Worm (Caenorhabditis elegans) whole organism, L4/young adult: ENCODE data around the gene grl-11.

Experiments used
- W03F9.2 ChIP-seq: fragments of 150-350 bp; optimal IDR thresholded peaks from 2 replicates; lab custom pipeline; 2014; ENCODE audit warnings: missing biosample characterization, missing genetic modification characterization
- dao-5 ChIP-seq: sonication (generic microtip); optimal IDR thresholded peaks from 2 replicates; lab custom pipeline; 2016; ENCODE audit warnings: missing genotype, missing genetic modification characterization, moderate library complexity, missing compliant biosample characterization
- him-1 ChIP-seq: sonication (generic microtip); optimal IDR thresholded peaks from 2 replicates; lab custom pipeline; 2016; ENCODE audit warnings: missing genotype, missing genetic modification reagents, missing genetic modification characterization, missing compliant biosample characterization

grl-11 gene

ce11 chrIII:9130588-9130987, 12.4 kb upstream of the grl-11 start, which contains the start of gene ZK512.10:
ZK512.10 (plus strand) TSS chrIII:9130888.
- TF ChIP-seq him-1 (tag; lab: Kevin White, UChicago) (no peak), W03F9.2 (tag; lab: Kevin White, UChicago) (no peak), dao-5 (tag; lab: Kevin White, UChicago) (no peak)

ce11 chrIII:9125789-9126304, 7.7 kb upstream of the grl-11 start, which contains the start of gene sec-16A.1:
sec-16A.1 (plus strand) TSS chrIII:9125839.
- no peak for TF ChIP-seq dao-5 (tag; lab: Kevin White, UChicago)
- TF ChIP-seq him-1 (tag; lab: Kevin White, UChicago), result no peak
- TF ChIP-seq W03F9.2 (tag; lab: Kevin White, UChicago), result no peak

- TF ChIP-seq dao-5 (tag; lab: Kevin White, UChicago) (no peak), him-1 (tag; lab: Kevin White, UChicago) (no peak), W03F9.2 (tag; lab: Kevin White, UChicago) (no peak)
Measured at ce11 chrIII:9118921-9119606, 900 bp upstream of the grl-11 start, which contains the start of gene ced-11. ced-11 (plus strand) TSS chrIII:9119556.

ce11 chrIII:9115745-9116144, 2.4 kb downstream of the grl-11 start:
- TF ChIP-seq him-1 (tag; lab: Kevin White, UChicago) (no peak), dao-5 (tag; lab: Kevin White, UChicago) (no peak), W03F9.2 (tag; lab: Kevin White, UChicago) (no peak)

- TF ChIP-seq dao-5 (tag; lab: Kevin White, UChicago) (no peak), him-1 (tag; lab: Kevin White, UChicago) (no peak), W03F9.2 (tag; lab: Kevin White, UChicago) (no peak)
Measured at ce11 chrIII:9114649-9115048, 3.5 kb downstream of the grl-11 start, which contains the start of gene ZK512.1. ZK512.1 (plus strand) TSS chrIII:9114949.

- no peak for TF ChIP-seq W03F9.2 (tag; lab: Kevin White, UChicago)
- TF ChIP-seq him-1 (tag; lab: Kevin White, UChicago), result no peak
- TF ChIP-seq dao-5 (tag; lab: Kevin White, UChicago), result no peak
Measured at ce11 chrIII:9114076-9114475, 4.1 kb downstream of the grl-11 start.

- no peak for TF ChIP-seq W03F9.2 (tag; lab: Kevin White, UChicago)
- TF ChIP-seq him-1 (tag; lab: Kevin White, UChicago), result no peak
- TF ChIP-seq dao-5 (tag; lab: Kevin White, UChicago), result no peak
Measured at ce11 chrIII:9112479-9112878, 5.7 kb downstream of the grl-11 start.

ce11 chrIII:9110270-9110669, 7.9 kb downstream of the grl-11 start:
- no peak for TF ChIP-seq W03F9.2 (tag; lab: Kevin White, UChicago)
- TF ChIP-seq dao-5 (tag; lab: Kevin White, UChicago), result no peak
- TF ChIP-seq him-1 (tag; lab: Kevin White, UChicago), result no peak

ce11 chrIII:9109726-9110125, 8.4 kb downstream of the grl-11 start:
- TF ChIP-seq W03F9.2 (tag; lab: Kevin White, UChicago), result no peak
- no peak for TF ChIP-seq dao-5 (tag; lab: Kevin White, UChicago)
- TF ChIP-seq him-1 (tag; lab: Kevin White, UChicago), result no peak

- no peak for TF ChIP-seq him-1 (tag; lab: Kevin White, UChicago)
- TF ChIP-seq dao-5 (tag; lab: Kevin White, UChicago), result no peak
Measured at ce11 chrIII:9109172-9109571, 9.0 kb downstream of the grl-11 start, which contains the start of gene cya-1. cya-1 (minus strand) TSS chrIII:9109272.

- TF ChIP-seq W03F9.2 (tag; lab: Kevin White, UChicago), result no peak
- TF ChIP-seq him-1 (tag; lab: Kevin White, UChicago), result no peak
- TF ChIP-seq dao-5 (tag; lab: Kevin White, UChicago), result no peak
Measured at ce11 chrIII:9105653-9106052, 12.5 kb downstream of the grl-11 start.

- peak; percentile 8 for TF ChIP-seq him-1 (tag; lab: Kevin White, UChicago)
- TF ChIP-seq dao-5 (tag; lab: Kevin White, UChicago), result no peak
Measured at ce11 chrIII:9104060-9104459, 14.1 kb downstream of the grl-11 start.

ce11 chrIII:9103643-9104042, 14.5 kb downstream of the grl-11 start, which contains the start of gene dos-1:
dos-1 (plus strand) TSS chrIII:9103943.
- no peak for TF ChIP-seq W03F9.2 (tag; lab: Kevin White, UChicago)
- TF ChIP-seq him-1 (tag; lab: Kevin White, UChicago), result no peak
- no peak for TF ChIP-seq dao-5 (tag; lab: Kevin White, UChicago)

ce11 chrIII:9101212-9101611, 17.0 kb downstream of the grl-11 start, which contains the start of gene ZK507.1:
ZK507.1 (minus strand) TSS chrIII:9101312.
- TF ChIP-seq him-1 (tag; lab: Kevin White, UChicago), result no peak
- TF ChIP-seq W03F9.2 (tag; lab: Kevin White, UChicago), result no peak
- TF ChIP-seq dao-5 (tag; lab: Kevin White, UChicago), result no peak
